Worm (Caenorhabditis elegans) whole organism, L4 larva: ENCODE data around the gene ttr-28.

ENCODE experiments used
- D1046.2 ChIP-seq: fragments of 200-800 bp; sonication (Bioruptor generic); IDR thresholded peaks from 2 replicates; pipeline ENCODE4 v1.3.6; 2022; ENCODE audit warnings: missing genetic modification characterization, missing compliant biosample characterization
- ZK337.2 ChIP-seq: fragments of 200-800 bp; sonication (Bioruptor generic); IDR thresholded peaks from 2 replicates; pipeline ENCODE4 v1.3.6; 2022; ENCODE audit warnings: missing genetic modification reagents, missing genetic modification characterization, missing compliant biosample characterization
- ama-1 ChIP-seq: fragments of 150-350 bp; optimal IDR thresholded peaks from 2 replicates; lab custom pipeline; 2014; ENCODE audit warnings: inconsistent platforms, mixed read lengths
- ceh-20 ChIP-seq: fragments of 200-800 bp; sonication (Bioruptor generic); IDR thresholded peaks from 2 replicates; pipeline ENCODE4 v1.3.6; 2022; ENCODE audit warnings: missing genetic modification reagents, missing genetic modification characterization, missing compliant biosample characterization
- daf-8 ChIP-seq: fragments of 200-800 bp; sonication (Bioruptor generic); IDR thresholded peaks from 2 replicates; pipeline ENCODE4 v1.3.6; 2022; ENCODE audit warnings: missing genetic modification characterization, missing compliant biosample characterization
- madf-9 ChIP-seq: fragments of 200-800 bp; sonication (Bioruptor generic); conservative IDR thresholded peaks from 2 replicates; pipeline ENCODE4 v1.3.6; 2022; ENCODE audit warnings: missing genetic modification reagents, missing genetic modification characterization, missing compliant biosample characterization
- nhr-11 ChIP-seq: fragments of 150-350 bp; optimal IDR thresholded peaks from 2 replicates; lab custom pipeline; 2014; ENCODE audit warnings: missing biosample characterization, missing genetic modification characterization
- pha-4 ChIP-seq, 2 experiments: fragments of 150-350 bp in 1 of 2; fragments of 200-800 bp in 1 of 2; sonication (Bioruptor generic) in 1 of 2; IDR thresholded peaks in 1 of 2; optimal IDR thresholded peaks in 1 of 2; 2 replicates each; pipeline versions ENCODE4 v1.3.6 to Lab custom; 2014 to 2022; ENCODE audit warnings: missing genetic modification characterization in 2 of 2, missing genetic modification reagents in 2 of 2, missing biosample characterization in 1 of 2, missing compliant biosample characterization in 1 of 2
- snpc-1.2 ChIP-seq: fragments of 200-800 bp; sonication (Bioruptor generic); IDR thresholded peaks from 2 replicates; pipeline ENCODE4 v1.3.6; 2022; ENCODE audit warnings: missing genetic modification reagents, missing genetic modification characterization, missing compliant biosample characterization
- zip-11 ChIP-seq: fragments of 200-800 bp; sonication (Bioruptor generic); IDR thresholded peaks from 2 replicates; pipeline ENCODE4 v1.3.6; 2022; ENCODE audit warnings: missing genetic modification characterization, missing compliant biosample characterization

DNA sequence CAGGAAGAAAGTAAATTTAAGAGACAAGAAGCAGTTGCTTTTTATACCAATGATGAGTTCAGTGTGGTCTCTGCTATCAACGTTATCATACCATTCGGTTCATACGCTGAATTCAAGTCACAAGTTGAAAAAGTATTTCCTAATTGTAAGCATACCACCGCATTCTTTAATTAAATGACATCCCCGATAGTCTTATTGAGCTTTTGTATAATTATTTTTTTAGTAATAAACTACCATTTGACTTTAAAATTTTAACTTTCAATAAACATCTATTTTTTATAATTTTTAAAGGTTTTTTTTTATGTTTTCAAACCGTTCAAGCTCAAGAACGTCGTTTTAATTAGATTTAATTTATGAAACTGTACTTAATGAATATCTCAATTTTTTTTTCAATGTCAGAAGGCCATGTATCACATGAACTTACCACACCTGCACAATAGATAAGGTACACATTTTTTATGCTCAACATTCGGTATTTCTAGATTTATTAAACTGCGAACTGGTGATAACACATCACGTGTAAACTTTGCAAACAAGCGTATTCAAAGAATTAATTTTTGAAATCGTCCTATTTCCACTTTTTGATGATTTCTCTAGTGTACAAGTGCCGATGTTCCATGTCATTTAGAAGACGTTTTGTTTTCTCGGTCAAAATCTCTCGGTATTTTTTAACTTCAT lies 37.0 kb upstream of the ttr-28 start, which contains the start of gene T16G1.4:
- TF ChIP-seq snpc-1.2 (GFP tag; lab: Robert Waterston, UW) (no peak), ceh-20 (GFP tag; lab: Robert Waterston, UW) (no peak), zip-11 (GFP tag; lab: Robert Waterston, UW) (no peak), madf-9 (GFP tag; lab: Robert Waterston, UW) (no peak), nhr-11 (no peak), pha-4 (GFP tag; IDR thresholded peaks at IDR 0.05; lab: Robert Waterston, UW) (no peak), pha-4 (tag; optimal IDR thresholded peaks at IDR 0.05; lab: Kevin White, UChicago) (no peak), ama-1 (lab: Kevin White, UChicago) (no peak), D1046.2 (GFP tag; lab: Robert Waterston, UW) (no peak), daf-8 (no peak), ZK337.2 (GFP tag; lab: Robert Waterston, UW) (no peak)
